Fruit fly (Drosophila melanogaster) whole organism, pupa: Measurements from ENCODE around the gene Sec63.

Experiments
- CG10348 ChIP-seq: fragments of 200-800 bp; sonication (Bioruptor generic); IDR thresholded peaks from 2 replicates; pipeline ENCODE4 v1.3.6; 2022; ENCODE audit warnings: missing biosample characterization, missing genetic modification characterization
- CG12605 ChIP-seq: fragments of 200-800 bp; sonication (Bioruptor generic); IDR thresholded peaks from 2 replicates; pipeline ENCODE4 v1.3.6; 2022; ENCODE audit warnings: missing biosample characterization, missing genetic modification characterization
- CG13204 ChIP-seq: fragments of 200-800 bp; sonication (Bioruptor generic); optimal IDR thresholded peaks from 2 replicates; lab custom pipeline; 2018; ENCODE audit warnings: missing biosample characterization, mild to moderate bottlenecking, missing genetic modification characterization, moderate library complexity
- CG14655 ChIP-seq: fragments of 200-800 bp; sonication (Bioruptor generic); optimal IDR thresholded peaks from 3 replicates; lab custom pipeline; 2017; ENCODE audit warnings: mild to moderate bottlenecking, missing biosample characterization, missing genetic modification reagents, missing genetic modification characterization
- CG15710 ChIP-seq: fragments of 200-800 bp; sonication (Bioruptor generic); optimal IDR thresholded peaks from 2 replicates; lab custom pipeline; 2018; ENCODE audit warnings: missing biosample characterization, mild to moderate bottlenecking, missing genetic modification characterization, moderate library complexity
- CG17806 ChIP-seq: fragments of 200-800 bp; sonication (Bioruptor generic); optimal IDR thresholded peaks from 2 replicates; lab custom pipeline; 2018; ENCODE audit warnings: missing biosample characterization, mild to moderate bottlenecking, missing genetic modification characterization, moderate library complexity
- CG32121 ChIP-seq: fragments of 200-800 bp; sonication (Bioruptor generic); IDR thresholded peaks from 2 replicates; pipeline ENCODE4 v1.3.6; 2022; ENCODE audit warnings: missing biosample characterization, missing genetic modification characterization
- CG34367 ChIP-seq: fragments of 200-800 bp; sonication (Bioruptor generic); optimal IDR thresholded peaks from 2 replicates; lab custom pipeline; 2018; ENCODE audit warnings: missing biosample characterization, mild to moderate bottlenecking, missing genetic modification characterization
- CG4496 ChIP-seq: fragments of 200-800 bp; sonication (Bioruptor generic); IDR thresholded peaks from 3 replicates; pipeline ENCODE4 v1.3.6; 2022; ENCODE audit warnings: missing biosample characterization, missing genetic modification characterization
- CG8159 ChIP-seq: fragments of 200-800 bp; sonication (Bioruptor generic); optimal IDR thresholded peaks from 3 replicates; lab custom pipeline; 2018; ENCODE audit warnings: missing biosample characterization, mild to moderate bottlenecking, missing genetic modification characterization, moderate library complexity
- CG8301 ChIP-seq: fragments of 200-800 bp; sonication (Bioruptor generic); optimal IDR thresholded peaks from 2 replicates; lab custom pipeline; 2018; ENCODE audit warnings: missing biosample characterization, mild to moderate bottlenecking, missing genetic modification characterization
- CG9948 ChIP-seq: fragments of 200-800 bp; sonication (Bioruptor generic); optimal IDR thresholded peaks from 2 replicates; lab custom pipeline; 2018; ENCODE audit warnings: missing biosample characterization, mild to moderate bottlenecking, missing genetic modification characterization, moderate library complexity
- D1 ChIP-seq: fragments of 200-800 bp; sonication (Bioruptor generic); optimal IDR thresholded peaks from 2 replicates; lab custom pipeline; 2018; ENCODE audit warnings: missing biosample characterization, mild to moderate bottlenecking, missing genetic modification characterization, moderate library complexity
- EcR ChIP-seq: fragments of 200-800 bp; sonication (Bioruptor generic); optimal IDR thresholded peaks from 3 replicates; lab custom pipeline; 2019; ENCODE audit warnings: missing biosample characterization, missing genetic modification characterization, mild to moderate bottlenecking, moderate library complexity, missing genetic modification reagents
- Ets98B ChIP-seq: fragments of 200-800 bp; sonication (Bioruptor generic); IDR thresholded peaks from 2 replicates; pipeline ENCODE4 v1.3.6; 2022; ENCODE audit warnings: missing biosample characterization, missing genetic modification characterization
- Pif1A ChIP-seq: fragments of 200-800 bp; sonication (Bioruptor generic); optimal IDR thresholded peaks from 3 replicates; lab custom pipeline; 2016; ENCODE audit warnings: missing biosample characterization, missing genetic modification characterization
- Pif1B ChIP-seq: fragments of 200-800 bp; sonication (Bioruptor generic); optimal IDR thresholded peaks from 3 replicates; lab custom pipeline; 2016; ENCODE audit warnings: missing biosample characterization, missing genetic modification characterization
- Snoo ChIP-seq: fragments of 200-800 bp; sonication (Bioruptor generic); optimal IDR thresholded peaks from 3 replicates; lab custom pipeline; 2017; ENCODE audit warnings: missing biosample characterization, mild to moderate bottlenecking, missing genetic modification characterization, inconsistent platforms
- fd96Ca ChIP-seq: fragments of 200-800 bp; sonication (Bioruptor generic); IDR thresholded peaks from 3 replicates; pipeline ENCODE4 v1.3.6; 2022; ENCODE audit warnings: missing biosample characterization, missing genetic modification characterization
- gl ChIP-seq: fragments of 200-800 bp; sonication (Bioruptor generic); optimal IDR thresholded peaks from 2 replicates; lab custom pipeline; 2018; ENCODE audit warnings: missing biosample characterization, mild to moderate bottlenecking, missing genetic modification characterization
- rn ChIP-seq: fragments of 200-800 bp; sonication (Bioruptor generic); IDR thresholded peaks from 2 replicates; pipeline ENCODE4 v1.3.6; 2022; ENCODE audit warnings: missing biosample characterization, missing genetic modification characterization

The Sec63 gene

dm6 chr3L:7376830-7377229, 16.5 kb downstream of the Sec63 start:
- no peak for TF ChIP-seq gl (tag; lab: Kevin White, UChicago)
- TF ChIP-seq, all 21 proteins: peak for 0

dm6 chr3L:7380395-7380794, 20.0 kb downstream of the Sec63 start:
- TF ChIP-seq EcR (GFP tag; lab: Kevin White, UChicago) (peak; percentile 54), CG4496 (GFP tag; lab: Robert Waterston, UW) (no peak)

- TF ChIP-seq Pif1B (GFP tag; lab: Kevin White, UChicago): no peak
- TF ChIP-seq CG9948 (tag; lab: Kevin White, UChicago): peak; percentile 52
- TF ChIP-seq CG15710 (tag; lab: Kevin White, UChicago): peak; percentile 39
- 0 out of 3 replicates have a peak, but pooled peaks have one; percentile 39 for TF ChIP-seq CG4496 (GFP tag; lab: Robert Waterston, UW)
- peak; percentile 37 for TF ChIP-seq CG17806 (tag; lab: Kevin White, UChicago)
- TF ChIP-seq CG13204: no peak
- peak; percentile 63 for TF ChIP-seq CG8159 (tag; lab: Kevin White, UChicago)
- peak; percentile 10 for TF ChIP-seq CG34367 (tag; lab: Kevin White, UChicago)
- TF ChIP-seq Pif1A (GFP tag; lab: Kevin White, UChicago): peak; percentile 42
- TF ChIP-seq Snoo (tag; lab: Kevin White, UChicago): peak; percentile 48
Observed at dm6 chr3L:7381359-7381976, 21.1 kb downstream of the Sec63 start, which contains the start of the genes SMSr and smid. Gene SMSr, minus strand, starts transcription at chr3L:7381474. Gene smid, plus strand, starts transcription at chr3L:7381614.

- TF ChIP-seq EcR (GFP tag; lab: Kevin White, UChicago) (no peak), Snoo (tag; lab: Kevin White, UChicago) (no peak), CG9948 (tag; lab: Kevin White, UChicago) (no peak), CG13204 (no peak), fd96Ca (GFP tag; lab: Robert Waterston, UW) (no peak), CG10348 (GFP tag; lab: Robert Waterston, UW) (no peak), CG14655 (GFP tag; lab: Kevin White, UChicago) (no peak), CG32121 (GFP tag; lab: Robert Waterston, UW) (no peak), Ets98B (GFP tag; lab: Robert Waterston, UW) (no peak), Pif1A (GFP tag; lab: Kevin White, UChicago) (no peak), CG4496 (GFP tag; lab: Robert Waterston, UW) (no peak), CG8159 (tag; lab: Kevin White, UChicago) (no peak), CG15710 (tag; lab: Kevin White, UChicago) (no peak), Pif1B (GFP tag; lab: Kevin White, UChicago) (no peak), CG34367 (tag; lab: Kevin White, UChicago) (no peak), gl (tag; lab: Kevin White, UChicago) (no peak)
Observed at dm6 chr3L:7387814-7388213, 27.5 kb downstream of the Sec63 start, which contains the start of gene CG8564. Gene CG8564, minus strand, starts transcription at chr3L:7387914.

dm6 chr3L:7390004-7390403, 29.6 kb downstream of the Sec63 start:
- TF ChIP-seq CG8159 (tag; lab: Kevin White, UChicago): no peak
- no peak for TF ChIP-seq CG10348 (GFP tag; lab: Robert Waterston, UW)
- no peak for TF ChIP-seq CG8301 (tag; lab: Kevin White, UChicago)
- no peak for TF ChIP-seq gl (tag; lab: Kevin White, UChicago)
- TF ChIP-seq CG34367 (tag; lab: Kevin White, UChicago): no peak
- no peak for TF ChIP-seq CG14655 (GFP tag; lab: Kevin White, UChicago)
- TF ChIP-seq CG4496 (GFP tag; lab: Robert Waterston, UW): no peak
- TF ChIP-seq Pif1A (GFP tag; lab: Kevin White, UChicago): no peak
- TF ChIP-seq CG13204: no peak
- TF ChIP-seq, all 21 proteins: peak for 0

dm6 chr3L:7390442-7390841, 30.1 kb downstream of the Sec63 start, which contains the start of gene CG8563:
Gene CG8563, plus strand, starts transcription at chr3L:7390742.
- no peak for TF ChIP-seq CG9948 (tag; lab: Kevin White, UChicago)
- TF ChIP-seq CG12605 (GFP tag; lab: Robert Waterston, UW): no peak
- TF ChIP-seq rn (GFP tag; lab: Robert Waterston, UW): no peak

dm6 chr3L:7396055-7396454, 35.7 kb downstream of the Sec63 start, which contains the start of gene CG32379:
Gene CG32379, plus strand, starts transcription at chr3L:7396355.
- TF ChIP-seq CG8159 (tag; lab: Kevin White, UChicago): no peak
- TF ChIP-seq CG4496 (GFP tag; lab: Robert Waterston, UW): no peak
- no peak for TF ChIP-seq Pif1B (GFP tag; lab: Kevin White, UChicago)
- no peak for TF ChIP-seq CG15710 (tag; lab: Kevin White, UChicago)
- no peak for TF ChIP-seq CG34367 (tag; lab: Kevin White, UChicago)
- TF ChIP-seq CG17806 (tag; lab: Kevin White, UChicago): no peak
- TF ChIP-seq gl (tag; lab: Kevin White, UChicago): no peak
- no peak for TF ChIP-seq CG13204
- TF ChIP-seq D1 (tag; lab: Kevin White, UChicago): no peak
- no peak for TF ChIP-seq Snoo (tag; lab: Kevin White, UChicago)
- no peak for TF ChIP-seq CG12605 (GFP tag; lab: Robert Waterston, UW)
- no peak for TF ChIP-seq rn (GFP tag; lab: Robert Waterston, UW)
- no peak for TF ChIP-seq CG10348 (GFP tag; lab: Robert Waterston, UW)
- TF ChIP-seq EcR (GFP tag; lab: Kevin White, UChicago): no peak
- TF ChIP-seq CG32121 (GFP tag; lab: Robert Waterston, UW): no peak
- no peak for TF ChIP-seq Ets98B (GFP tag; lab: Robert Waterston, UW)
- TF ChIP-seq fd96Ca (GFP tag; lab: Robert Waterston, UW): no peak
- no peak for TF ChIP-seq CG8301 (tag; lab: Kevin White, UChicago)
- TF ChIP-seq Pif1A (GFP tag; lab: Kevin White, UChicago): no peak
- TF ChIP-seq CG14655 (GFP tag; lab: Kevin White, UChicago): no peak
- TF ChIP-seq, all 21 proteins: peak for 0
